Worm (Caenorhabditis elegans): Measurements from ENCODE around the gene F49C12.3.
"Not testable (repeated sequence)": the region's sequence is repeated elsewhere in the genome, so short reads cannot be mapped to it uniquely, and the experiment has no call there.

ce11 chrIV:9293825-9294224 is 6.4 kb upstream of the F49C12.3 start, which contains the start of gene nhr-264:
- TF ChIP-seq lin-26 (GFP tag; IDR thresholded peaks at IDR 0.05); ceh-58 (GFP tag; IDR thresholded peaks at IDR 0.05); unc-62 (GFP tag; optimal IDR thresholded peaks at IDR 0.05); dpl-1 (GFP tag; optimal IDR thresholded peaks at IDR 0.05); ztf-3 (GFP tag; optimal IDR thresholded peaks at IDR 0.05); let-526 (GFP tag; IDR thresholded peaks at IDR 0.05); cebp-1 (GFP tag; IDR thresholded peaks at IDR 0.05); cebp-1 (tag; optimal IDR thresholded peaks at IDR 0.05); hlh-12 (tag; optimal IDR thresholded peaks at IDR 0.05); ztf-22 (GFP tag; optimal IDR thresholded peaks at IDR 0.05); C17E4.6 (GFP tag; IDR thresholded peaks at IDR 0.05); madf-8 (GFP tag; conservative IDR thresholded peaks at IDR 0.05); tbx-9 (tag; optimal IDR thresholded peaks at IDR 0.05; ENCODE audit: borderline replicate concordance): not testable (repeated sequence)
